Worm (Caenorhabditis elegans): ENCODE measurements around the gene clec-256.

The clec-256 gene

DNA sequence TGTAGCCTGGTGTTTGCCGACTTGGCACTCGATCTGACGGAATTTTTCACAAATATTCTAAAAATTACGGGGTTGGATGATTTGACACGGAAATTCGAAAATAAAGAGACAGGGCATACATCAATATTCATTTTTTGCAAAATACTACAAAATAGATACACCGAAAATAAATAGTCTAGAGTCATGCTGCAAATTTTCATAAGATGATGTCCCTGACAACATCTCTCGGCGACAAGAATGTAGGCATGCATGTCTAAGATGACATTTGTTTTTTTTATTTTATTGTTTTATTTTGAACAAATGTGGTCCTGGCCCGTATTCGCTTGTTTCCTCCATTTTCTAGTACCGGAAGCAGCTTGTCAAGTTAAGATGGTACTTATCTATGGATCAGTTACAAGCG lies at the start of gene clec-256:
clec-256 (plus strand) TSS at position 301 of the 400 bp plus-strand sequence.
- TF ChIP-seq lin-39 (tag; optimal IDR thresholded peaks at IDR 0.05) (no peak), ztf-11 (tag; optimal IDR thresholded peaks at IDR 0.05) (no peak), nhr-12 (tag; optimal IDR thresholded peaks at IDR 0.05) (no peak)

- TF ChIP-seq pqm-1 (tag; optimal IDR thresholded peaks at IDR 0.05) (no peak), nhr-25 (tag; optimal IDR thresholded peaks at IDR 0.05) (no peak), nhr-23 (tag; optimal IDR thresholded peaks at IDR 0.05) (no peak), eor-1 (tag; optimal IDR thresholded peaks at IDR 0.05) (no peak), nfya-1 (tag; optimal IDR thresholded peaks at IDR 0.05; ENCODE audit: insufficient read depth) (no peak), zag-1 (tag; optimal IDR thresholded peaks at IDR 0.05) (no peak), ceh-82 (tag; optimal IDR thresholded peaks at IDR 0.05) (no peak)
Observed at ce11 chrV:18721873-18722272, 49.6 kb upstream of the clec-256 start.

DNA sequence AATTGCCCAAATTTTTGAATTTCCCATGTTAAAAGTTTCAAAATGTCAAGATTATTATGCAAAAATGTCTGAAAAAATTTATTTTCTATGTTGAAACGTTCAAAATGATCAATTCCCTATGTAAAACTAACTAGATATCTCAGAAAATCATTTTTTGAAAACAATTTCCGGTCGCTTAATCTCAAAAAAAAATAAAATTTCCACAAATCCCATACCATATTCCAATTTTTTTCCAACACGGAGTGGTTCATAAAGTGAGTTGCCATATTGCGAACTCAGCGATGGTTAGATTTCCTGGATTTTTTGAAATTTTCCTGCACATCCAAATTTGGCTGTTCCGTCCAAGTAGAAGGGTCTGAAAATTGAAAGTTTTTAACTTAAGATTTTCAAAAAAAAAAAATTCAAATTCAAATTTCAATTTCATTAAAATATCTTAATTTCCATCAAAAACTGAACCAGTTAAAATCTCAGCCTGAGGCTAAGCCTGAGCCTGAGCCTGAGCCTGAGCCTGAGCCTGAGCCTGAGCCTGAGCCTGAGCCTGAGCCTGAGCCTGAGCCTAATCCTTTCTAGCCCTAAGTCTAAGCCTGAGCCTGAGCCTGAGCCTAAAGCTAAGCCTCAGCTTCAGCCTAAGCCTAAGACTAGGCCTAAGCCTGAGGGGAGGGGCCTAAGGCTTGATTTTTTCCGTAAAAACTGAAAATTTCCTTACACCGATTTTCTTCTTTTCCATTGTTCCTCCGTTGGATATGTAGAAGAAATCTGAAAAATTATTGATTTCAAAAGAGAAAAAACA lies 48.8 kb upstream of the clec-256 start:
- TF ChIP-seq hmg-11 (tag; optimal IDR thresholded peaks at IDR 0.05) (peak; percentile 15), snpc-4 (tag; optimal IDR thresholded peaks at IDR 0.05) (no peak)

ce11 chrV:18723604-18724003 lies 47.9 kb upstream of the clec-256 start:
- TF ChIP-seq lin-15B (tag; optimal IDR thresholded peaks at IDR 0.05) (peak; percentile 54), mml-1 (tag; optimal IDR thresholded peaks at IDR 0.05) (no peak), jun-1 (tag; optimal IDR thresholded peaks at IDR 0.05) (peak; percentile 63), snpc-4 (tag; optimal IDR thresholded peaks at IDR 0.05) (peak; percentile 81), nhr-43 (tag; optimal IDR thresholded peaks at IDR 0.05; ENCODE audit: poor library complexity, severe bottlenecking) (no peak), R02D3.7 (tag; optimal IDR thresholded peaks at IDR 0.05) (peak; percentile 72), nfya-1 (tag; optimal IDR thresholded peaks at IDR 0.05; ENCODE audit: insufficient read depth) (peak; percentile 91), elt-2 (tag; optimal IDR thresholded peaks at IDR 0.05) (peak; percentile 66), ceh-9 (tag; optimal IDR thresholded peaks at IDR 0.05) (peak; percentile 13), hmg-11 (tag; optimal IDR thresholded peaks at IDR 0.05) (peak; percentile 94), skn-1 (tag; optimal IDR thresholded peaks at IDR 0.05) (peak; percentile 55), nhr-23 (tag; optimal IDR thresholded peaks at IDR 0.05) (peak; percentile 86), pqm-1 (tag; optimal IDR thresholded peaks at IDR 0.05) (peak; percentile 79), nhr-12 (tag; optimal IDR thresholded peaks at IDR 0.05) (no peak), fkh-2 (tag; optimal IDR thresholded peaks at IDR 0.05) (peak; percentile 57), ztf-4 (tag; optimal IDR thresholded peaks at IDR 0.05) (no peak), fkh-10 (GFP tag; optimal IDR thresholded peaks at IDR 0.05) (peak; percentile 55), egl-5 (tag; optimal IDR thresholded peaks at IDR 0.05) (peak; percentile 98), pha-4 (tag; optimal IDR thresholded peaks at IDR 0.05) (peak; percentile 98), daf-12 (tag; optimal IDR thresholded peaks at IDR 0.05) (no peak), nhr-67 (tag; optimal IDR thresholded peaks at IDR 0.05) (no peak), ceh-28 (tag; optimal IDR thresholded peaks at IDR 0.05) (peak; percentile 98), nhr-25 (tag; optimal IDR thresholded peaks at IDR 0.05) (peak; percentile 12), ceh-82 (tag; optimal IDR thresholded peaks at IDR 0.05) (peak; percentile 79), lin-39 (tag; optimal IDR thresholded peaks at IDR 0.05) (peak; percentile 59), ama-1 (optimal IDR thresholded peaks at IDR 0.05) (peak; percentile 39)

- no peak for TF ChIP-seq eor-1 (tag; optimal IDR thresholded peaks at IDR 0.05)
- TF ChIP-seq R02D3.7 (tag; optimal IDR thresholded peaks at IDR 0.05), result no peak
- TF ChIP-seq egl-27 (tag; optimal IDR thresholded peaks at IDR 0.05), result no peak
- TF ChIP-seq mml-1 (tag; optimal IDR thresholded peaks at IDR 0.05), result no peak
- TF ChIP-seq egl-5 (tag; optimal IDR thresholded peaks at IDR 0.05), result no peak
- no peak for TF ChIP-seq nhr-76 (tag; optimal IDR thresholded peaks at IDR 0.05)
- TF ChIP-seq unc-62 (GFP tag; optimal IDR thresholded peaks at IDR 0.05), result no peak
- no peak for TF ChIP-seq nhr-11 (tag; optimal IDR thresholded peaks at IDR 0.05)
- TF ChIP-seq nhr-25 (tag; optimal IDR thresholded peaks at IDR 0.05), result no peak
- no peak for TF ChIP-seq daf-12 (tag; optimal IDR thresholded peaks at IDR 0.05)
- TF ChIP-seq ceh-16 (tag; optimal IDR thresholded peaks at IDR 0.05), result no peak
Observed at ce11 chrV:18724076-18724475, 47.4 kb upstream of the clec-256 start.

Measured in whole organism, L3 larva.